Fruit fly (Drosophila melanogaster) whole organism, adult: ENCODE results near the gene Cdk2.

ENCODE experiments used
- CG11617 ChIP-seq: fragments of 200-800 bp; sonication (Bioruptor generic); optimal IDR thresholded peaks from 2 replicates; lab custom pipeline; 2017; ENCODE audit warnings: mild to moderate bottlenecking, missing biosample characterization, missing genetic modification reagents, missing genetic modification characterization
- CG12768 ChIP-seq: fragments of 200-800 bp; sonication (Bioruptor generic); optimal IDR thresholded peaks from 2 replicates; lab custom pipeline; 2017; ENCODE audit warnings: missing biosample characterization, missing genetic modification characterization, mild to moderate bottlenecking, moderate library complexity, missing genetic modification reagents
- CG14711 ChIP-seq: fragments of 200-800 bp; sonication (Bioruptor generic); optimal IDR thresholded peaks from 2 replicates; lab custom pipeline; 2018; ENCODE audit warnings: missing biosample characterization, mild to moderate bottlenecking, missing genetic modification characterization, moderate library complexity
- CG1620 ChIP-seq: fragments of 200-800 bp; sonication (Bioruptor generic); optimal IDR thresholded peaks from 2 replicates; lab custom pipeline; 2016; ENCODE audit warnings: missing biosample characterization, missing genetic modification characterization
- CG33017 ChIP-seq: fragments of 200-800 bp; sonication (Bioruptor generic); optimal IDR thresholded peaks from 2 replicates; lab custom pipeline; 2018; ENCODE audit warnings: missing biosample characterization, mild to moderate bottlenecking, missing genetic modification characterization, moderate library complexity
- CG5204 ChIP-seq: fragments of 200-800 bp; sonication (Bioruptor generic); optimal IDR thresholded peaks from 2 replicates; lab custom pipeline; 2016; ENCODE audit warnings: missing biosample characterization, missing genetic modification characterization
- CG7045 ChIP-seq: fragments of 200-800 bp; sonication (Bioruptor generic); optimal IDR thresholded peaks from 2 replicates; lab custom pipeline; 2017; ENCODE audit warnings: missing biosample characterization, mild to moderate bottlenecking, missing genetic modification characterization
- CG7101 ChIP-seq: fragments of 200-800 bp; sonication (Bioruptor generic); optimal IDR thresholded peaks from 2 replicates; lab custom pipeline; 2018; ENCODE audit warnings: missing biosample characterization, mild to moderate bottlenecking, missing genetic modification characterization, moderate library complexity
- Clk ChIP-seq: fragments of 200-800 bp; sonication (Bioruptor generic); optimal IDR thresholded peaks from 2 replicates; lab custom pipeline; 2017; ENCODE audit warnings: missing biosample characterization, missing genetic modification characterization
- Crg-1 ChIP-seq: fragments of 200-800 bp; sonication (Bioruptor generic); optimal IDR thresholded peaks from 2 replicates; lab custom pipeline; 2016; ENCODE audit warnings: missing biosample characterization, missing genetic modification characterization
- cnc ChIP-seq, 2 experiments: fragments of >200 bp; optimal IDR thresholded peaks; 2 replicates each; lab custom pipeline; 2017
- kay ChIP-seq: fragments of 200-800 bp; sonication (Bioruptor generic); peaks from one replicate; lab custom pipeline; 2016; ENCODE audit warnings: missing biosample characterization, missing genetic modification characterization, borderline replicate concordance
- pad ChIP-seq: fragments of 200-800 bp; sonication (Bioruptor generic); optimal IDR thresholded peaks from 3 replicates; lab custom pipeline; 2017; ENCODE audit warnings: missing biosample characterization, missing genetic modification characterization, mild to moderate bottlenecking, moderate library complexity, missing genetic modification reagents
- toe ChIP-seq: fragments of 200-800 bp; sonication (Bioruptor generic); optimal IDR thresholded peaks from 2 replicates; lab custom pipeline; 2016; ENCODE audit warnings: missing biosample characterization, missing genetic modification characterization

DNA sequence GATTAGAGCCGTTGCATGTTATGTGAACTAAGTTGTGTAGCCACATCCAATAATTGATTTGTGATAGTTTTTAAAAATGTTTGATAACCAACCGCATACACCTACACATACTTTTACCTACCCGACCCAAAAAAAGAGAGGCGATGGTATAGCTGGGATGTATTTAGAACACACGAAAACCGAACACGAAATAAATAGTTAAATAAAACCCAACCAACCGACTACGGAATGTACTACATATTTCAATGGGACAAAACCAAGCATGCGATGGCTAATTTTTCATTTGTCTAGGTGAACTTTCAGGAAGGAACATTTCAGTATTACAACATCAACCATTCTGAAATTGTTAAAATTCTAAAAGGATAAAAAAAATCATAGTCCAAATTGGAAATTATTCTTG is 21.0 kb downstream of the Cdk2 start, which contains the start of gene Syp:
- TF ChIP-seq toe (GFP tag; lab: Kevin White, UChicago) (no peak), kay (no peak), CG7101 (tag; lab: Kevin White, UChicago) (no peak), CG14711 (no peak), cnc (optimal IDR thresholded peaks at IDR 0.05; lab: Kevin White, UChicago) (no peak), CG11617 (GFP tag; lab: Kevin White, UChicago) (no peak), CG5204 (GFP tag; lab: Kevin White, UChicago) (no peak), CG33017 (tag; lab: Kevin White, UChicago) (no peak), CG1620 (no peak), CG7045 (GFP tag; lab: Kevin White, UChicago) (no peak), pad (GFP tag; lab: Kevin White, UChicago) (no peak), Crg-1 (GFP tag; lab: Kevin White, UChicago) (no peak), Clk (GFP tag; lab: Kevin White, UChicago) (no peak), CG12768 (no peak)
